Worm (Caenorhabditis elegans) whole organism, midembryonic: ENCODE measurements around the gene C06G4.6.

Experiments
- T22C8.4 ChIP-seq: fragments of 200-800 bp; sonication (Bioruptor generic); IDR thresholded peaks from 2 replicates; pipeline ENCODE4 v1.3.6; 2022; ENCODE audit warnings: missing genetic modification characterization, missing compliant biosample characterization
- flt-1 ChIP-seq: fragments of 200-800 bp; sonication (Bioruptor generic); IDR thresholded peaks from 2 replicates; pipeline ENCODE4 v1.3.6; 2022; ENCODE audit warnings: missing genetic modification characterization, missing compliant biosample characterization
- klf-2 ChIP-seq: fragments of 200-800 bp; sonication (Bioruptor generic); conservative IDR thresholded peaks from 2 replicates; pipeline ENCODE4 v1.3.6; 2022; ENCODE audit warnings: missing genetic modification reagents, missing genetic modification characterization, missing compliant biosample characterization
- ref-1 ChIP-seq: fragments of 200-800 bp; sonication (Bioruptor generic); conservative IDR thresholded peaks from 2 replicates; pipeline ENCODE4 v1.3.6; 2022; ENCODE audit warnings: missing genetic modification reagents, missing genetic modification characterization, missing compliant biosample characterization
- ztf-23 ChIP-seq: fragments of 200-800 bp; sonication (Bioruptor generic); IDR thresholded peaks from 2 replicates; pipeline ENCODE4 v1.3.6; 2022; ENCODE audit warnings: missing genetic modification reagents, missing genetic modification characterization, missing compliant biosample characterization

- TF ChIP-seq ztf-23 (GFP tag; lab: Robert Waterston, UW) (no peak), ref-1 (GFP tag; lab: Robert Waterston, UW) (no peak), klf-2 (no peak), flt-1 (GFP tag; lab: Robert Waterston, UW) (no peak), T22C8.4 (GFP tag; lab: Robert Waterston, UW) (no peak)
Measured at ce11 chrIII:8045734-8046133, 41.5 kb downstream of the C06G4.6 start, which contains the start of gene K12H4.3.
